Fruit fly (Drosophila melanogaster) whole organism, adult: ENCODE measurements around the gene PlexA.

Experiments
- CG11617 ChIP-seq: fragments of 200-800 bp; sonication (Bioruptor generic); optimal IDR thresholded peaks from 2 replicates; lab custom pipeline; 2017; ENCODE audit warnings: mild to moderate bottlenecking, missing biosample characterization, missing genetic modification reagents, missing genetic modification characterization
- CG12768 ChIP-seq: fragments of 200-800 bp; sonication (Bioruptor generic); optimal IDR thresholded peaks from 2 replicates; lab custom pipeline; 2017; ENCODE audit warnings: missing biosample characterization, missing genetic modification characterization, mild to moderate bottlenecking, moderate library complexity, missing genetic modification reagents
- CG14711 ChIP-seq: fragments of 200-800 bp; sonication (Bioruptor generic); optimal IDR thresholded peaks from 2 replicates; lab custom pipeline; 2018; ENCODE audit warnings: missing biosample characterization, mild to moderate bottlenecking, missing genetic modification characterization, moderate library complexity
- CG1620 ChIP-seq: fragments of 200-800 bp; sonication (Bioruptor generic); optimal IDR thresholded peaks from 2 replicates; lab custom pipeline; 2016; ENCODE audit warnings: missing biosample characterization, missing genetic modification characterization
- CG33017 ChIP-seq: fragments of 200-800 bp; sonication (Bioruptor generic); optimal IDR thresholded peaks from 2 replicates; lab custom pipeline; 2018; ENCODE audit warnings: missing biosample characterization, mild to moderate bottlenecking, missing genetic modification characterization, moderate library complexity
- CG5204 ChIP-seq: fragments of 200-800 bp; sonication (Bioruptor generic); optimal IDR thresholded peaks from 2 replicates; lab custom pipeline; 2016; ENCODE audit warnings: missing biosample characterization, missing genetic modification characterization
- CG7045 ChIP-seq: fragments of 200-800 bp; sonication (Bioruptor generic); optimal IDR thresholded peaks from 2 replicates; lab custom pipeline; 2017; ENCODE audit warnings: missing biosample characterization, mild to moderate bottlenecking, missing genetic modification characterization
- CG7101 ChIP-seq: fragments of 200-800 bp; sonication (Bioruptor generic); optimal IDR thresholded peaks from 2 replicates; lab custom pipeline; 2018; ENCODE audit warnings: missing biosample characterization, mild to moderate bottlenecking, missing genetic modification characterization, moderate library complexity
- Clk ChIP-seq: fragments of 200-800 bp; sonication (Bioruptor generic); optimal IDR thresholded peaks from 2 replicates; lab custom pipeline; 2017; ENCODE audit warnings: missing biosample characterization, missing genetic modification characterization
- Crg-1 ChIP-seq: fragments of 200-800 bp; sonication (Bioruptor generic); optimal IDR thresholded peaks from 2 replicates; lab custom pipeline; 2016; ENCODE audit warnings: missing biosample characterization, missing genetic modification characterization
- Hr96 ChIP-seq: fragments of 200-800 bp; sonication (Bioruptor generic); optimal IDR thresholded peaks from 2 replicates; lab custom pipeline; 2016; ENCODE audit warnings: missing biosample characterization, missing genetic modification characterization
- Mnt ChIP-seq: fragments of 200-800 bp; sonication (Bioruptor generic); optimal IDR thresholded peaks from 2 replicates; lab custom pipeline; 2016; ENCODE audit warnings: missing biosample characterization, mild to moderate bottlenecking, missing genetic modification characterization
- bab1 ChIP-seq: fragments of 200-800 bp; sonication (Bioruptor generic); optimal IDR thresholded peaks from 3 replicates; lab custom pipeline; 2019; ENCODE audit warnings: missing biosample characterization, mild to moderate bottlenecking, missing genetic modification characterization, moderate library complexity
- cic ChIP-seq: fragments of 200-800 bp; sonication (Bioruptor generic); optimal IDR thresholded peaks from 2 replicates; lab custom pipeline; 2017; ENCODE audit warnings: missing biosample characterization, mild to moderate bottlenecking, missing genetic modification characterization, moderate library complexity
- cnc ChIP-seq, 2 experiments: fragments of >200 bp; optimal IDR thresholded peaks; 2 replicates each; lab custom pipeline; 2017
- kay ChIP-seq: fragments of 200-800 bp; sonication (Bioruptor generic); peaks from one replicate; lab custom pipeline; 2016; ENCODE audit warnings: missing biosample characterization, missing genetic modification characterization, borderline replicate concordance
- ovo ChIP-seq: fragments of 200-800 bp; sonication (Bioruptor generic); optimal IDR thresholded peaks from 2 replicates; lab custom pipeline; 2016; ENCODE audit warnings: missing biosample characterization, missing genetic modification characterization
- pad ChIP-seq: fragments of 200-800 bp; sonication (Bioruptor generic); optimal IDR thresholded peaks from 3 replicates; lab custom pipeline; 2017; ENCODE audit warnings: missing biosample characterization, missing genetic modification characterization, mild to moderate bottlenecking, moderate library complexity, missing genetic modification reagents
- tj ChIP-seq: fragments of 200-800 bp; sonication (Bioruptor generic); optimal IDR thresholded peaks from 3 replicates; lab custom pipeline; 2017; ENCODE audit warnings: missing biosample characterization, mild to moderate bottlenecking, missing genetic modification characterization, moderate library complexity
- toe ChIP-seq: fragments of 200-800 bp; sonication (Bioruptor generic); optimal IDR thresholded peaks from 2 replicates; lab custom pipeline; 2016; ENCODE audit warnings: missing biosample characterization, missing genetic modification characterization

PlexA gene

DNA sequence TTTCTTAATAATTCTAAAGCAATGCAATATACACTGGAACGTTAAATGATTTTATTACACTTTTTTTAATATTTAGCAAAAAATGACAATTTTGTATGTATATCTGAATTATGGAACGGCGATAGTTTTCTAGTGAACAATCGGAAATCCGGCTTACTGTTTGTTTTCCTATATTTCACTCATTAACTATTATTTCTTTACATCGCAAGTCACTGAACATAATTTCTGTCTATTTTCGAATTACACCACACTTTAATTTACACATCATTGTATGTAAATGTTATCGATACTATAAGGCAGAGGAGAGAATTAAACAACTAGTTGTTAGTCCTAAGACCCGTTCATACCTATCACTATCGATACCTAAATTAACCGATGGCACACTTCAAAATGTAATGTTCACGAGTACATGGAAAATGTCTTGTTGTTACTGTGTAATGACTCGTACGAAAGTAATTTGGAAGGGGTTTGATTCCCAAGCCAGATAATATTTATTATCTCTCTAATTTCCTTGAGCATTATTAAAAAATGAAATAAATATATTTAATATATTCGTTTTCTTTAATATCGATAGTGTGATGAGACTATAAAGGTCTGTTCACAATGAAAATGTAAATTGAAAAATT lies at the start of gene PlexA:
PlexA (minus strand) TSS at position 296 of the 626 bp plus-strand sequence.
- TF ChIP-seq cnc (optimal IDR thresholded peaks at IDR 0.05; lab: Kevin White, UChicago) (no peak), Mnt (peak; percentile 24), CG11617 (GFP tag; lab: Kevin White, UChicago) (peak; percentile 47), Crg-1 (peak; percentile 28), CG14711 (tag; lab: Kevin White, UChicago) (peak; percentile 74), CG7101 (tag; lab: Kevin White, UChicago) (peak; percentile 84), CG33017 (tag; lab: Kevin White, UChicago) (peak; percentile 67), CG5204 (GFP tag; lab: Kevin White, UChicago) (peak; percentile 73), toe (GFP tag; lab: Kevin White, UChicago) (no peak), kay (GFP tag; lab: Kevin White, UChicago) (peak; percentile 23), ovo (GFP tag; lab: Kevin White, UChicago) (peak; percentile 55), CG7045 (GFP tag; lab: Kevin White, UChicago) (peak; percentile 65), Hr96 (GFP tag; lab: Kevin White, UChicago) (no peak), CG1620 (GFP tag; lab: Kevin White, UChicago) (peak; percentile 48), CG12768 (peak; percentile 80), tj (GFP tag; lab: Kevin White, UChicago) (peak; percentile 1), pad (GFP tag; lab: Kevin White, UChicago) (peak; percentile 61), Clk (GFP tag; lab: Kevin White, UChicago) (peak; percentile 77), bab1 (GFP tag; lab: Kevin White, UChicago) (peak; percentile 40), cic (GFP tag; lab: Kevin White, UChicago) (peak; percentile 2)

- peak; percentile 75 for TF ChIP-seq cic (GFP tag; lab: Kevin White, UChicago)
- peak; percentile 1 for TF ChIP-seq kay (GFP tag; lab: Kevin White, UChicago)
- TF ChIP-seq CG11617 (GFP tag; lab: Kevin White, UChicago), result no peak
Measured at dm6 chr4:1064652-1065218, 37.8 kb upstream of the PlexA start, which contains the start of gene Zyx. Gene Zyx, minus strand, starts transcription at chr4:1065001.

DNA sequence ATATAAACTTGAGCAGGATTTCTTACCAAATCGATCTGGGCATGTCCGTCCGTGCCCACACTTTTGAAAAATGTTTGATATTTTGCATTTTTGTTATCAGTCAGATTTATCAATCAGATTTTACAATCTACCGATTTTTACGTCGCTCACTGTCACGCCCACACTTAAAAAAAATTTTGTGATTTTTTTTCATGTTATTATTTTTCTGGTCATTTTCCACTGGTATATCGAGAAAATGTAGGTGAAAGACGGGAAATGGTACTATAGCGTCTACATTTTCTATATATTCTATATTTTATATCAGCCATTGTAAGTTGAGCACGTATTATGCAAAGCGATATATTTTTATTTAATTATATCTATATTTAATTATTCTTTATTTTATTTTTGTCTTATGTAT lies 37.3 kb upstream of the PlexA start:
- TF ChIP-seq CG33017 (tag; lab: Kevin White, UChicago), result peak; percentile 48
- peak; percentile 52 for TF ChIP-seq CG7101 (tag; lab: Kevin White, UChicago)
- no peak for TF ChIP-seq tj (GFP tag; lab: Kevin White, UChicago)
- no peak for TF ChIP-seq Clk (GFP tag; lab: Kevin White, UChicago)
- no peak for TF ChIP-seq ovo (GFP tag; lab: Kevin White, UChicago)
- peak; percentile 16 for TF ChIP-seq CG11617 (GFP tag; lab: Kevin White, UChicago)
- TF ChIP-seq toe (GFP tag; lab: Kevin White, UChicago), result no peak
- no peak for TF ChIP-seq CG1620 (GFP tag; lab: Kevin White, UChicago)
- no peak for TF ChIP-seq pad (GFP tag; lab: Kevin White, UChicago)
- no peak for TF ChIP-seq bab1 (GFP tag; lab: Kevin White, UChicago)
- TF ChIP-seq Mnt, result no peak
- TF ChIP-seq cic (GFP tag; lab: Kevin White, UChicago), result no peak
- no peak for TF ChIP-seq Crg-1
- no peak for TF ChIP-seq CG12768
- peak; percentile 71 for TF ChIP-seq kay (GFP tag; lab: Kevin White, UChicago)
- no peak for TF ChIP-seq CG5204 (GFP tag; lab: Kevin White, UChicago)
- TF ChIP-seq cnc (optimal IDR thresholded peaks at IDR 0.05; lab: Kevin White, UChicago), result no peak
- TF ChIP-seq CG7045 (GFP tag; lab: Kevin White, UChicago), result no peak

dm6 chr4:1062957-1063812 lies 36.3 kb upstream of the PlexA start:
- TF ChIP-seq Clk (GFP tag; lab: Kevin White, UChicago) (no peak), CG33017 (tag; lab: Kevin White, UChicago) (no peak), CG7045 (GFP tag; lab: Kevin White, UChicago) (no peak), CG11617 (GFP tag; lab: Kevin White, UChicago) (no peak), Hr96 (GFP tag; lab: Kevin White, UChicago) (no peak), pad (GFP tag; lab: Kevin White, UChicago) (no peak), CG14711 (tag; lab: Kevin White, UChicago) (peak; percentile 15), cnc (optimal IDR thresholded peaks at IDR 0.05; lab: Kevin White, UChicago) (no peak), kay (GFP tag; lab: Kevin White, UChicago) (peak; percentile 33), Mnt (no peak), cic (GFP tag; lab: Kevin White, UChicago) (no peak)

- TF ChIP-seq Clk (GFP tag; lab: Kevin White, UChicago) (no peak), CG7045 (GFP tag; lab: Kevin White, UChicago) (no peak), toe (GFP tag; lab: Kevin White, UChicago) (no peak), CG12768 (no peak), Hr96 (GFP tag; lab: Kevin White, UChicago) (no peak), kay (GFP tag; lab: Kevin White, UChicago) (no peak), pad (GFP tag; lab: Kevin White, UChicago) (no peak), bab1 (GFP tag; lab: Kevin White, UChicago) (no peak), Mnt (no peak), CG5204 (GFP tag; lab: Kevin White, UChicago) (no peak), ovo (GFP tag; lab: Kevin White, UChicago) (no peak), CG14711 (tag; lab: Kevin White, UChicago) (no peak), cic (GFP tag; lab: Kevin White, UChicago) (no peak), CG7101 (tag; lab: Kevin White, UChicago) (no peak), Crg-1 (no peak), CG1620 (GFP tag; lab: Kevin White, UChicago) (no peak), CG33017 (tag; lab: Kevin White, UChicago) (no peak), tj (GFP tag; lab: Kevin White, UChicago) (no peak)
Measured at dm6 chr4:1061095-1061432, 34.2 kb upstream of the PlexA start.
